Worm (Caenorhabditis elegans): ENCODE results near the gene kcc-2.

DNA sequence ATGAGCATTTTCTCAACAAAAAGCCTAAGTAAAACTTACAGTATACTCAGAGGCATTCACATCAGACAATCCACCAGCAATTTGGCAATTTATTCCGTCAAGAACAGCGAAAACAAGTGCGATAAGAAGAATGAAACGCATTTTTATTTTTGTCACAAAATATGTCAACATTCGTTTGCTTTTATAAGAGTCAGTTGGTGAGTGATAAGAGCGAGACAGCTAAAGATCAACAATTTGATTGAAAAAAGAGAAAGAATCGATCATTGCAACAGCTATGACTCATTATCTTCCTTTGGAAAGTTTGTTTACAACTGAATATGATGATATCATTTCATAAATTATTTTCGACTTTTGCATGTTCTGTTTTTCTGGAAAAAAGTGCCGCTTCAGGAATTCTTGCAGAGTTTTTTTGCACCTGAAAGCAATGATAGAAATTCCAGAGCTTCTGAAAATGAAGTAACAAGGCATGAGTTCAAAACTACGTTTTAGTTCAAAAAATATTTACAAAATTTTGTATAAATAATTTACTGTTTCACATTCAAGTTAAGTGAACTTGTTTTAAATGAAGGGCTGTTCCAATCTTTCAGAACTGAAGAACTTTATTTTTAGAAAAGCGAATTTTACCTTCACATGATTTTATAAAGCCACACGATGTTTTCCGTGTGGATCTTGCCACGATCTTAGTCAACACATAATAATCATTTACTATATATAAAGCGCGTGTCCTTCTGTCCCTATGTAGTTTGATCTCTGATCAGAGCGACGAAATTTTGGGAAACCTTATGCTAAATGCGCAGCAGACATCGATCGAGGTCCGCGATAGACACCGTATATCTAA lies 52.9 kb downstream of the kcc-2 start, which contains the start of gene cpi-1:
- TF ChIP-seq aly-2 (tag; optimal IDR thresholded peaks at IDR 0.05) (no peak), lin-13 (GFP tag; optimal IDR thresholded peaks at IDR 0.05) (no peak), mab-9 (GFP tag; IDR thresholded peaks at IDR 0.05) (no peak), nhr-12 (tag; optimal IDR thresholded peaks at IDR 0.05) (no peak), pag-3 (tag; optimal IDR thresholded peaks at IDR 0.05; ENCODE audit: borderline replicate concordance, insufficient read depth) (no peak), snpc-4 (tag; optimal IDR thresholded peaks at IDR 0.05) (no peak), unc-130 (tag; optimal IDR thresholded peaks at IDR 0.05) (no peak), ces-1 (GFP tag; optimal IDR thresholded peaks at IDR 0.05) (no peak), ama-1 (optimal IDR thresholded peaks at IDR 0.05) (no peak), elt-3 (tag; optimal IDR thresholded peaks at IDR 0.05) (peak in 2 of 6 experiments; percentile 19 to 70), C34B4.2 (tag; optimal IDR thresholded peaks at IDR 0.05) (no peak), pqm-1 (tag; optimal IDR thresholded peaks at IDR 0.05) (no peak), egl-13 (tag; optimal IDR thresholded peaks at IDR 0.05) (no peak), unc-30 (tag; optimal IDR thresholded peaks at IDR 0.05) (no peak)

All from whole organism, L1 larva.